Worm (Caenorhabditis elegans): ENCODE results near the gene sel-12.

Gene sel-12

DNA sequence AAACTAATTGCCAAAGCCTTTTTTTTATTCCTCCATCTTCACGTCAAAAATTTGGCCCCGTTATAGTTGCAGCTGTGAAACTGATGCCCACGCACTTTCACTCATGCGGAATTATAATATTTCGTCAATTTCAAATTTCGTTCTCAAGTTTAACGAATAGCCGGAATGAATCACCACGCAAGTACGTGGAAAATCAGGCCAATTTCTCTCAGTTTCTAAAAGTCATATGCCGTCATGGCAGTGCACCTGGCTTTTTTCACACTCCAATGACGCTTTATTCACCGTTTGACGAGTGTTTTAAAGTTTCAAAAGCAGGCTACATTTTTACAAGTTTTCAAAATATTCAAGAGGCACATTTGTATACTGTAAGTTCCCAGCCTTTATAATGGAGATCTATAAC lies 32.2 kb downstream of the sel-12 start:
- TF ChIP-seq tra-4 (tag; optimal IDR thresholded peaks at IDR 0.05), result no peak
- no peak for TF ChIP-seq F13C5.2 (tag; optimal IDR thresholded peaks at IDR 0.05)
- TF ChIP-seq hmbx-1 (tag; optimal IDR thresholded peaks at IDR 0.05), result no peak
- TF ChIP-seq B0310.2 (tag; optimal IDR thresholded peaks at IDR 0.05), result no peak
- TF ChIP-seq ceh-36 (tag; optimal IDR thresholded peaks at IDR 0.05), result no peak
- TF ChIP-seq tbx-37 (GFP tag; conservative IDR thresholded peaks at IDR 0.05), result no peak
- TF ChIP-seq tbx-11 (GFP tag; IDR thresholded peaks at IDR 0.05), result no peak
- TF ChIP-seq pes-1 (GFP tag; IDR thresholded peaks at IDR 0.05), result no peak
- no peak for TF ChIP-seq ets-7 (tag; optimal IDR thresholded peaks at IDR 0.05)
- TF ChIP-seq flt-1 (GFP tag; IDR thresholded peaks at IDR 0.05), result no peak
- TF ChIP-seq ceh-13 (GFP tag; optimal IDR thresholded peaks at IDR 0.05), result no peak
- no peak for TF ChIP-seq ama-1 (optimal IDR thresholded peaks at IDR 0.05)
- no peak for TF ChIP-seq aly-1 (tag; optimal IDR thresholded peaks at IDR 0.05)
- no peak for TF ChIP-seq hnd-1 (tag; optimal IDR thresholded peaks at IDR 0.05)
- TF ChIP-seq sea-1 (GFP tag; conservative IDR thresholded peaks at IDR 0.05), result no peak
- TF ChIP-seq scrt-1 (GFP tag; IDR thresholded peaks at IDR 0.05), result no peak

DNA sequence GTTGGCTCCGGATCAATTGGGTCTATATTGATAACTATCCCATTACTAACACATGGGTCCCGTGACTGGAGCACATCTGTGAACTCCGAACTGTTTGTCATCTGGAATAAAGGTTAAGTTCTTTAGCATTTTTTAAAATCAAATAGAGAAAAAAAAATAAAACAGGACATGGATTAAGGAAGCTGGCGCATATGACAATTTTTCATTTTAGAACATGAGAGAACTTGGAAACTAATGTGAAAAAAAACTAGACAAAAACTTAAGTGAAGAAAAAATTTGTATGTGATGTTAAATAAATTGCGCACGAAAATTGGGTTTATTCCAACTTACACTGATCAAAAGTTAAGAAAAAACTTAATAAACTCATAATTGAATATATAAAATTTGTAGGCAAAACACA lies 33.1 kb downstream of the sel-12 start, which contains the start of gene sms-2:
TSS of gene sms-2 (minus strand) at position 101 of the 400 bp plus-strand sequence.
- no peak for TF ChIP-seq hmg-4 (GFP tag; optimal IDR thresholded peaks at IDR 0.05)

ce11 chrX:949466-949865 lies 33.8 kb downstream of the sel-12 start:
- TF ChIP-seq tbx-37 (GFP tag; conservative IDR thresholded peaks at IDR 0.05) (no peak), aly-1 (tag; optimal IDR thresholded peaks at IDR 0.05) (peak; percentile 67), ama-1 (optimal IDR thresholded peaks at IDR 0.05) (no peak), pes-1 (GFP tag; IDR thresholded peaks at IDR 0.05) (peak; percentile 23; the same call in 1 of the 2 replicates), hmg-4 (GFP tag; optimal IDR thresholded peaks at IDR 0.05) (peak; percentile 98), hnd-1 (tag; optimal IDR thresholded peaks at IDR 0.05) (peak; percentile 10), sea-1 (GFP tag; conservative IDR thresholded peaks at IDR 0.05) (peak; percentile 68; the same call in 1 of the 2 replicates), flt-1 (GFP tag; IDR thresholded peaks at IDR 0.05) (peak; percentile 57; the same call in 1 of the 2 replicates), F13C5.2 (tag; optimal IDR thresholded peaks at IDR 0.05) (peak; percentile 95), hmbx-1 (tag; optimal IDR thresholded peaks at IDR 0.05) (no peak), tra-4 (tag; optimal IDR thresholded peaks at IDR 0.05) (no peak), B0310.2 (tag; optimal IDR thresholded peaks at IDR 0.05) (peak; percentile 36), tbx-11 (GFP tag; IDR thresholded peaks at IDR 0.05) (peak; percentile 25; the same call in 1 of the 2 replicates), ets-7 (tag; optimal IDR thresholded peaks at IDR 0.05) (peak; percentile 69), ceh-13 (GFP tag; optimal IDR thresholded peaks at IDR 0.05) (no peak), ceh-36 (tag; optimal IDR thresholded peaks at IDR 0.05) (peak; percentile 38), scrt-1 (GFP tag; IDR thresholded peaks at IDR 0.05) (peak; percentile 64)

DNA sequence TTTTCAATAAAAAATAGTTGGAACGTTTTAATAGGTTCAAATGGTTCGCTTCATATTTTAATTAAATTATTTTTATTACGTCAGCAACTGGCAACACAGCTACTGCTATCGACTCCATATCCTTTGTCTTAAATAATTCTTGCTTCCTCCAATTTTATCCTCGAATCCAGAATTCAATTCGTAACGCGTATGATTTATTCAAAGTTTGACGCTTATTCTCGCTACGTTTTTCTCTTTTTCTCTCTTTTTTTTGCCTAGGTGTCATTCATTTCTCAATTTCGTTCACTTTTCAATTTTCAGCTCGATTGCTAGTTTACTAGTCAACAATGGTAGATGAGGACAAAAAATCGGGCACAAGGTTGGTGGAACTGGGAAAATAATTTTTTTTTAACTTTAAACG lies 34.8 kb downstream of the sel-12 start, which contains the start of gene arr-1:
TSS of gene arr-1 (plus strand) at position 301 of the 400 bp plus-strand sequence.
- TF ChIP-seq ama-1 (optimal IDR thresholded peaks at IDR 0.05), result no peak
- TF ChIP-seq hmbx-1 (tag; optimal IDR thresholded peaks at IDR 0.05), result no peak
- TF ChIP-seq tra-4 (tag; optimal IDR thresholded peaks at IDR 0.05), result no peak
- no peak for TF ChIP-seq hmg-4 (GFP tag; optimal IDR thresholded peaks at IDR 0.05)

DNA sequence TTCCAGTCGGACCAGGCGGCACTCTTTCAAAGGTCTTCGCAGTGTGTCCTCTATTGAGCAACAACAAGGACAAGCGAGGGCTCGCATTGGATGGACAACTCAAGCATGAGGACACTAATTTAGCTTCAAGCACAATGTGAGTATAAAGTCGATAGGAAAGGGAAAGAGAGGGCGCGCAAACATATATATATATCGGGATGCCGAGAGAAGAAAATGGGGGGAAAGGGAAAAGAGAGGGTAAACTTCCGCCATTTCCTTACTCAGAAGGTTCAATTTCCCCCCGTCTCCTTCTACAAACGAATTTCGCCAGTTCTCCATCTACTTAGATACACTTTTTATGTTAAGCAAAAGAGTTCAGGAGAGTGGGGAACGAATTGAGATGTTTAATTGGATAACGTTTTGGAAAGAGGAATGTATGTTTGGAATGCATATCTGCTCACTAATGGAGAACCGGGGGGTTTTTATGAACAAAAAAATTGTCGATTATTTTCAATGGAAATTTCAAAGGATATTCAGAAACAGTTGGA lies 37.0 kb downstream of the sel-12 start:
- no peak for TF ChIP-seq aly-1 (tag; optimal IDR thresholded peaks at IDR 0.05)
- peak; percentile 31 for TF ChIP-seq F13C5.2 (tag; optimal IDR thresholded peaks at IDR 0.05)

- no peak for TF ChIP-seq ets-7 (tag; optimal IDR thresholded peaks at IDR 0.05)
- peak; percentile 38 for TF ChIP-seq hmg-4 (GFP tag; optimal IDR thresholded peaks at IDR 0.05)
- TF ChIP-seq ceh-13 (GFP tag; optimal IDR thresholded peaks at IDR 0.05), result no peak
Measured at ce11 chrX:954499-955061, 38.9 kb downstream of the sel-12 start, which contains the start of gene apm-3. apm-3 (plus strand) TSS chrX:954975.

DNA sequence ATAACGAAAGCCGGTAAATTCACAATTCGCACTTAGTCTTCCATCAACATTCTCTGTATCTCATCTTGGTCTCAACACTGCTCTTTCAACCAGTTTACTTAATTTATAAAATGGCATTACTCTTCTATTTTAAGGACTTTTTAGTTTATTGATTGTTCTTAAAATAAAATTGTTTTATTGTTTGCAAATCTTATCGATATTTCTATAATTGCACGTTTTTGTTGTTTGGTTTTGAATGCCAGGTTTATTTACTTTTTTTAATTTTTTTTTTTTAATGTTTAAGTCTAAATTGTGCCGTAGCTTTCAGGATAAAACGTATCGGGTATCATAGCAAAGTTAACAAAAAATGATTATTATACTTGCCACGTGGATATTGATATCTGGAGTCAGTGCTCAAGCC lies 41.9 kb downstream of the sel-12 start, which contains the start of gene chil-10:
TSS of gene chil-10 (plus strand) at position 301 of the 400 bp plus-strand sequence.
- TF ChIP-seq ets-7 (tag; optimal IDR thresholded peaks at IDR 0.05) (no peak), aly-1 (tag; optimal IDR thresholded peaks at IDR 0.05) (no peak)

DNA sequence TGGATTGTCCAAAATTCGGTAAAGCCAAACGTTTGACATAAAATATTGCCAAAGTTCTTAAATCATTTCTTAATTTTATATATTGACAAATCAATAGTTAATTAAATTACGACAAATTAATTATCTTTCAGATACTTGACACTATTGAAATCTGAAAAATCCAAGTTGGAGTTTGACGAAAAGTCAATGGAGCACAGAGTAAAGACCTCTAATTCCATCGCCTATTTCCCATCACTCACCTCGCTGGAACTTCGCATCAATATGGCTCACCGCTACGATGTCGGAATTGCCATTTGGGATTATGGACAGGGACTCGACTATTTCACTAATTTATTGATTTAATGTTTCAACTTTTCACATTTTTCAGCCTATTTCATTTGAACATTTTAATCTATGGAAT lies 44.5 kb downstream of the sel-12 start:
- no peak for TF ChIP-seq scrt-1 (GFP tag; IDR thresholded peaks at IDR 0.05)

DNA sequence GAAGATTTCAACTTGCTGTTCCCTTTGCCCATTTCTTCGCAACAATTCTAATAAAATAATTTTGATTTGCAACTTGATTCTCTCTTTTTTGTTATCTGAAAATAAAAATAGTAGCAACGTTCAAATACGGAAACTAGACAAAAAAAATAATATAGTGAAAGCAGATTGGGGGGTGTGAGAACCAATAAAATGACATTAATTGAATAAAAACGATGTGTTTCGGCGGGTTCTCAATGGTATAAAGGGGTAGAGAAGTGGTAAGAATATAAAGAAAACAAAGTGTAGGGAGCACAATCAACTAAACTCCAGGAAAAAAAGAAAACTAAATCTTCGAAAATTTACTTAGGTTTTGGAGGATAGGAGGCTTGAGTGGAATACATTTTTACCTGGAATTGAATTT lies 47.5 kb downstream of the sel-12 start, which contains the start of gene ncs-1:
TSS of gene ncs-1 (minus strand) at position 101 of the 400 bp plus-strand sequence.
- no peak for TF ChIP-seq tbx-11 (GFP tag; IDR thresholded peaks at IDR 0.05)
- TF ChIP-seq flt-1 (GFP tag; IDR thresholded peaks at IDR 0.05), result no peak
- no peak for TF ChIP-seq hmbx-1 (tag; optimal IDR thresholded peaks at IDR 0.05)
- TF ChIP-seq tra-4 (tag; optimal IDR thresholded peaks at IDR 0.05), result no peak
- no peak for TF ChIP-seq ceh-36 (tag; optimal IDR thresholded peaks at IDR 0.05)
- TF ChIP-seq sea-1 (GFP tag; conservative IDR thresholded peaks at IDR 0.05), result no peak
- no peak for TF ChIP-seq scrt-1 (GFP tag; IDR thresholded peaks at IDR 0.05)
- no peak for TF ChIP-seq ets-7 (tag; optimal IDR thresholded peaks at IDR 0.05)
- no peak for TF ChIP-seq aly-1 (tag; optimal IDR thresholded peaks at IDR 0.05)
- no peak for TF ChIP-seq hnd-1 (tag; optimal IDR thresholded peaks at IDR 0.05)
- TF ChIP-seq B0310.2 (tag; optimal IDR thresholded peaks at IDR 0.05), result no peak
- TF ChIP-seq F13C5.2 (tag; optimal IDR thresholded peaks at IDR 0.05), result no peak
- no peak for TF ChIP-seq tbx-37 (GFP tag; conservative IDR thresholded peaks at IDR 0.05)
- TF ChIP-seq ceh-13 (GFP tag; optimal IDR thresholded peaks at IDR 0.05), result no peak
- TF ChIP-seq hmg-4 (GFP tag; optimal IDR thresholded peaks at IDR 0.05), result no peak
- TF ChIP-seq ama-1 (optimal IDR thresholded peaks at IDR 0.05), result no peak
